Fruit fly (Drosophila melanogaster) whole organism, embryonic: Measurements from ENCODE around the gene CG15247.

ENCODE experiments used
- CG11456 ChIP-seq: fragments of 200-800 bp; sonication (Bioruptor generic); IDR thresholded peaks from 3 replicates; pipeline ENCODE4 v1.3.6; 2022; ENCODE audit warnings: missing biosample characterization, missing genetic modification characterization
- CG13775 ChIP-seq: fragments of 200-800 bp; sonication (Bioruptor generic); optimal IDR thresholded peaks from 3 replicates; lab custom pipeline; 2017; ENCODE audit warnings: missing biosample characterization, mild to moderate bottlenecking, missing genetic modification characterization
- CG15073 ChIP-seq: fragments of 200-800 bp; sonication (Bioruptor generic); optimal IDR thresholded peaks from 2 replicates; lab custom pipeline; 2016; ENCODE audit warnings: missing biosample characterization, missing genetic modification characterization
- CG15696 ChIP-seq: fragments of 200-800 bp; sonication (Bioruptor generic); optimal IDR thresholded peaks from 2 replicates; lab custom pipeline; 2019; ENCODE audit warnings: missing biosample characterization, mild to moderate bottlenecking, missing genetic modification characterization, moderate library complexity
- CG1602 ChIP-seq: fragments of 200-800 bp; sonication (Bioruptor generic); optimal IDR thresholded peaks from 3 replicates; lab custom pipeline; 2016; ENCODE audit warnings: missing biosample characterization, missing genetic modification characterization
- CG1603 ChIP-seq: fragments of 200-800 bp; sonication (Bioruptor generic); optimal IDR thresholded peaks from 2 replicates; lab custom pipeline; 2019; ENCODE audit warnings: missing biosample characterization, mild to moderate bottlenecking, missing genetic modification characterization, moderate library complexity
- CG17359 ChIP-seq: fragments of 200-800 bp; sonication (Bioruptor generic); optimal IDR thresholded peaks from 3 replicates; lab custom pipeline; 2018; ENCODE audit warnings: missing biosample characterization, mild to moderate bottlenecking, missing genetic modification characterization, moderate library complexity
- CG17829 ChIP-seq: fragments of 200-800 bp; optimal IDR thresholded peaks from 2 replicates; lab custom pipeline; 2019; ENCODE audit warnings: missing biosample characterization, mild to moderate bottlenecking, missing genetic modification characterization, moderate library complexity
- CG18262 ChIP-seq: fragments of 200-800 bp; optimal IDR thresholded peaks from 3 replicates; lab custom pipeline; 2019; ENCODE audit warnings: missing biosample characterization, mild to moderate bottlenecking, missing genetic modification characterization, moderate library complexity
- CG18476 ChIP-seq: fragments of 200-800 bp; sonication (Bioruptor generic); optimal IDR thresholded peaks from 2 replicates; lab custom pipeline; 2016; ENCODE audit warnings: missing biosample characterization, mild to moderate bottlenecking, missing genetic modification characterization
- CG4730 ChIP-seq: fragments of 200-800 bp; sonication (Bioruptor generic); IDR thresholded peaks from 2 replicates; pipeline ENCODE4 v1.3.6; 2022; ENCODE audit warnings: missing biosample characterization, missing genetic modification characterization
- CG7357 ChIP-seq: fragments of 200-800 bp; sonication (Bioruptor generic); IDR thresholded peaks from 3 replicates; pipeline ENCODE4 v1.3.6; 2022; ENCODE audit warnings: missing biosample characterization, missing genetic modification characterization
- CG7928 ChIP-seq: fragments of 200-800 bp; sonication (Bioruptor generic); optimal IDR thresholded peaks from 2 replicates; lab custom pipeline; 2017; ENCODE audit warnings: missing biosample characterization, mild to moderate bottlenecking, missing genetic modification characterization
- CG8944 ChIP-seq: fragments of 200-800 bp; sonication (Bioruptor generic); optimal IDR thresholded peaks from 3 replicates; lab custom pipeline; 2016; ENCODE audit warnings: missing biosample characterization, missing genetic modification characterization
- CG9727 ChIP-seq: fragments of 200-800 bp; sonication (Bioruptor generic); optimal IDR thresholded peaks from 3 replicates; lab custom pipeline; 2017; ENCODE audit warnings: missing biosample characterization, mild to moderate bottlenecking, missing genetic modification characterization
- CG9932 ChIP-seq: fragments of 200-800 bp; sonication (Bioruptor generic); IDR thresholded peaks from 2 replicates; pipeline ENCODE4 v1.3.6; 2022; ENCODE audit warnings: missing biosample characterization, missing genetic modification characterization
- Camta ChIP-seq: fragments of 200-800 bp; sonication (Bioruptor generic); optimal IDR thresholded peaks from 2 replicates; lab custom pipeline; 2016; ENCODE audit warnings: missing biosample characterization, missing genetic modification characterization
- D19A ChIP-seq: fragments of 200-800 bp; optimal IDR thresholded peaks from 3 replicates; lab custom pipeline; 2019; ENCODE audit warnings: missing biosample characterization, mild to moderate bottlenecking, missing genetic modification characterization, moderate library complexity
- Drgx ChIP-seq: fragments of 200-800 bp; sonication (Bioruptor generic); IDR thresholded peaks from 2 replicates; pipeline ENCODE4 v1.3.6; 2022; ENCODE audit warnings: missing biosample characterization, missing genetic modification characterization
- Fer2 ChIP-seq: fragments of 200-800 bp; sonication (Bioruptor generic); optimal IDR thresholded peaks from 2 replicates; lab custom pipeline; 2018; ENCODE audit warnings: missing biosample characterization, mild to moderate bottlenecking, missing genetic modification characterization, moderate library complexity
- Fer3 ChIP-seq: fragments of 200-800 bp; sonication (Bioruptor generic); optimal IDR thresholded peaks from 2 replicates; lab custom pipeline; 2018; ENCODE audit warnings: missing biosample characterization, mild to moderate bottlenecking, missing genetic modification characterization, moderate library complexity
- H15 ChIP-seq: fragments of 200-800 bp; sonication (Bioruptor generic); IDR thresholded peaks from 3 replicates; pipeline ENCODE4 v1.3.6; 2022; ENCODE audit warnings: missing biosample characterization, missing genetic modification characterization
- H2.0 ChIP-seq: fragments of 200-800 bp; sonication (Bioruptor generic); IDR thresholded peaks from 2 replicates; pipeline ENCODE4 v1.3.6; 2022; ENCODE audit warnings: missing biosample characterization, missing genetic modification characterization
- Hmr ChIP-seq: fragments of 200-800 bp; sonication (Bioruptor generic); optimal IDR thresholded peaks from 3 replicates; lab custom pipeline; 2017; ENCODE audit warnings: mild to moderate bottlenecking, missing biosample characterization, missing genetic modification reagents, missing genetic modification characterization
- Myb ChIP-seq: fragments of 200-800 bp; sonication (Bioruptor generic); optimal IDR thresholded peaks from 2 replicates; lab custom pipeline; 2016; ENCODE audit warnings: missing biosample characterization, missing genetic modification characterization
- Opbp ChIP-seq: fragments of 200-800 bp; sonication (Bioruptor generic); IDR thresholded peaks from 3 replicates; pipeline ENCODE4 v1.3.6; 2022; ENCODE audit warnings: missing biosample characterization, missing genetic modification characterization; ENCODE audit not compliant: partially characterized antibody
- Rfx ChIP-seq: fragments of 200-800 bp; sonication (Bioruptor generic); IDR thresholded peaks from 2 replicates; pipeline ENCODE4 v1.3.6; 2022; ENCODE audit warnings: missing biosample characterization, missing genetic modification characterization
- Rx ChIP-seq: fragments of 200-800 bp; sonication (Bioruptor generic); IDR thresholded peaks from 2 replicates; pipeline ENCODE4 v1.3.6; 2022; ENCODE audit warnings: missing biosample characterization, missing genetic modification characterization
- Sox100B ChIP-seq: fragments of 200-800 bp; sonication (Bioruptor generic); optimal IDR thresholded peaks from 3 replicates; lab custom pipeline; 2018; ENCODE audit warnings: missing biosample characterization, mild to moderate bottlenecking, missing genetic modification characterization
- ac ChIP-seq: fragments of 200-800 bp; sonication (Bioruptor generic); optimal IDR thresholded peaks from 3 replicates; lab custom pipeline; 2017; ENCODE audit warnings: missing biosample characterization, mild to moderate bottlenecking, missing genetic modification characterization
- aop ChIP-seq: fragments of 200-800 bp; sonication (Bioruptor generic); IDR thresholded peaks from 2 replicates; pipeline ENCODE4 v1.3.6; 2022; ENCODE audit warnings: missing biosample characterization, missing genetic modification characterization
- bcd ChIP-seq: fragments of 200-800 bp; sonication (Bioruptor generic); optimal IDR thresholded peaks from 2 replicates; lab custom pipeline; 2017; ENCODE audit warnings: missing biosample characterization, mild to moderate bottlenecking, missing genetic modification characterization
- croc ChIP-seq: fragments of 200-800 bp; sonication (Bioruptor generic); conservative IDR thresholded peaks from 3 replicates; pipeline ENCODE4 v1.3.6; 2022; ENCODE audit warnings: missing biosample characterization, missing genetic modification characterization
- dm ChIP-seq: fragments of 200-800 bp; sonication (Bioruptor generic); optimal IDR thresholded peaks from 3 replicates; lab custom pipeline; 2016; ENCODE audit warnings: missing biosample characterization, missing genetic modification characterization
- eve ChIP-seq, 2 experiments: fragments of >200 bp; optimal IDR thresholded peaks; 2 replicates each; lab custom pipeline; 2017; ENCODE audit warnings: missing biosample characterization in 2 of 2, missing genetic modification characterization in 2 of 2
- fd96Cb ChIP-seq: fragments of 200-800 bp; sonication (Bioruptor generic); optimal IDR thresholded peaks from 2 replicates; lab custom pipeline; 2018; ENCODE audit warnings: missing biosample characterization, mild to moderate bottlenecking, missing genetic modification characterization, moderate library complexity
- gsb ChIP-seq: fragments of 200-800 bp; sonication (Bioruptor generic); IDR thresholded peaks from 2 replicates; pipeline ENCODE4 v1.3.6; 2022; ENCODE audit warnings: missing biosample characterization, missing genetic modification characterization
- gsb-n ChIP-seq: fragments of 200-800 bp; sonication (Bioruptor generic); optimal IDR thresholded peaks from 3 replicates; lab custom pipeline; 2018; ENCODE audit warnings: missing biosample characterization, mild to moderate bottlenecking, missing genetic modification characterization
- jumu ChIP-seq: fragments of 200-800 bp; sonication (Bioruptor generic); optimal IDR thresholded peaks from 3 replicates; lab custom pipeline; 2016; ENCODE audit warnings: missing biosample characterization, missing genetic modification characterization
- ken ChIP-seq: fragments of 200-800 bp; sonication (Bioruptor generic); IDR thresholded peaks from 3 replicates; pipeline ENCODE4 v1.3.6; 2022; ENCODE audit warnings: missing biosample characterization, missing genetic modification characterization
- klu ChIP-seq: fragments of 200-800 bp; sonication (Bioruptor generic); IDR thresholded peaks from 2 replicates; pipeline ENCODE4 v1.3.6; 2022; ENCODE audit warnings: missing biosample characterization, missing genetic modification characterization
- onecut ChIP-seq: fragments of 200-800 bp; sonication (Bioruptor generic); IDR thresholded peaks from 2 replicates; pipeline ENCODE4 v1.3.6; 2022; ENCODE audit warnings: missing biosample characterization, missing genetic modification characterization
- rib ChIP-seq: fragments of 200-800 bp; sonication (Bioruptor generic); IDR thresholded peaks from 2 replicates; pipeline ENCODE4 v1.3.6; 2022; ENCODE audit warnings: missing biosample characterization, missing genetic modification characterization
- run ChIP-seq: fragments of 200-800 bp; sonication (Bioruptor generic); optimal IDR thresholded peaks from 3 replicates; lab custom pipeline; 2018; ENCODE audit warnings: missing biosample characterization, mild to moderate bottlenecking, missing genetic modification characterization
- shn ChIP-seq: fragments of 200-800 bp; sonication (Bioruptor generic); optimal IDR thresholded peaks from 3 replicates; lab custom pipeline; 2016; ENCODE audit warnings: missing biosample characterization, missing genetic modification characterization
- stc ChIP-seq: fragments of 200-800 bp; sonication (Bioruptor generic); IDR thresholded peaks from 2 replicates; pipeline ENCODE4 v1.3.6; 2022; ENCODE audit warnings: missing biosample characterization, missing genetic modification characterization
- sug ChIP-seq: fragments of 200-800 bp; optimal IDR thresholded peaks from 2 replicates; lab custom pipeline; 2019; ENCODE audit warnings: missing biosample characterization, mild to moderate bottlenecking, missing genetic modification characterization, moderate library complexity
- wek ChIP-seq: fragments of 200-800 bp; sonication (Bioruptor generic); optimal IDR thresholded peaks from 3 replicates; lab custom pipeline; 2018; ENCODE audit warnings: missing biosample characterization, mild to moderate bottlenecking, missing genetic modification characterization, moderate library complexity
- zfh2 ChIP-seq: fragments of 200-800 bp; sonication (Bioruptor generic); optimal IDR thresholded peaks from 2 replicates; lab custom pipeline; 2016; ENCODE audit warnings: missing biosample characterization, missing genetic modification characterization

The CG15247 gene

DNA sequence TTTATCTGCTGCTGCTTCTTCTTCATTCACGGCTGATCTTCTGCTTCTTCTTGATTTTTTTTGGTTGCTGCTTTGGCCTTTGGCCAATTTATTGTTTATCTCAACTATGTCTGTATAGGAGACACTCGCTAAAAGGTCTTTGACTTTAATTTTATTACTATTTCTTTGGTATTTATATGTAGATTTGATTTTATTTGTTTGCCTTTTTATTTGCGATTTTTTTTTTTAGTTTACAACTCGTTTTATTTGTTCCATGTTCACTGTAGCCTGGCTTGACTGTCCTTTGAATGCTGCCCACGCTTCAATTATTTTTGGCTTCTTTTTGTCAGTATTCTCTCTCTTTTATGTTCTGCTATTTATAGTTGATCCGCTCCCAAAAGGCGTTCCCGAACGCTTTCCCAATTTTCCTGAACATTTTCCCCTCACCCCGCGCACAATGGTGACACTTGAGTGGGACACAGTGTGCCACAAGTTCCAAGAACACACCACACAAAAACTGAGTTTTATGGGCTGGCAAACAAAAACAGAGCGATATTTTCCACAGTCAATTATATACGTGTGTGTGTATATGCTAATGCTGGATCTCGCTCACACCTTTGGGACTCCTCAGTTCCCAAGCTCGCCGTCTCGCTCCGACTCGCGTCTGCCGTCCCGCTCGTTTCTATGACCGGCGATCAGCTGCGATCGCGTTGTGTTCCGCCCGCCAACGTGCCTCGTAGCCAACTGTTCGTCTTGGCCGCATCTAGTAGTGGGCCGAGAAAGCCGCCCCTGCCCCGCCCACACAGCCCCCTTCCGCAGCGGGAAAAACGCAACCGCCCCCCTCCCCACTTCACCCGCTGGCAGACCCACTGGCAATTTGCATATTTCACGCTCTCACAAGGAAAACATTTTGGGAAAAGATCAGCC is at the start of gene CG15247 (continued):
- TF ChIP-seq Rx (peak; percentile 54), klu (GFP tag; lab: Robert Waterston, UW) (peak; percentile 53; the same call in 1 of the 2 replicates), onecut (GFP tag; lab: Robert Waterston, UW) (peak; percentile 73), dm (GFP tag; lab: Kevin White, UChicago) (no peak), CG7357 (GFP tag; lab: Robert Waterston, UW) (peak; percentile 48; the same call in 1 of the 3 replicates), Fer3 (tag; lab: Kevin White, UChicago) (peak; percentile 73), Opbp (no peak), sug (tag; lab: Kevin White, UChicago) (peak; percentile 40), wek (GFP tag; lab: Kevin White, UChicago) (no peak), jumu (GFP tag; lab: Kevin White, UChicago) (peak; percentile 75), CG9727 (GFP tag; lab: Kevin White, UChicago) (peak; percentile 67), Sox100B (GFP tag; lab: Kevin White, UChicago) (peak; percentile 66), gsb-n (tag; lab: Kevin White, UChicago) (peak; percentile 64), Rfx (GFP tag; lab: Robert Waterston, UW) (peak; percentile 88), H15 (peak; percentile 81), CG11456 (GFP tag; lab: Robert Waterston, UW) (peak; percentile 71), CG13775 (GFP tag; lab: Kevin White, UChicago) (peak; percentile 60), croc (GFP tag; lab: Robert Waterston, UW) (peak; percentile 71), Hmr (peak; percentile 62), ac (GFP tag; lab: Kevin White, UChicago) (no peak), rib (GFP tag; lab: Robert Waterston, UW) (peak; percentile 35; the same call in 1 of the 2 replicates), Myb (peak; percentile 52), CG17829 (tag; lab: Kevin White, UChicago) (peak; percentile 39), CG1603 (tag; lab: Kevin White, UChicago) (no peak), D19A (peak; percentile 45), CG18262 (peak; percentile 60), CG9932 (peak; percentile 88), fd96Cb (tag; lab: Kevin White, UChicago) (peak; percentile 75), CG18476 (GFP tag; lab: Kevin White, UChicago) (peak; percentile 55), H2.0 (GFP tag; lab: Robert Waterston, UW) (peak; percentile 84), aop (peak; percentile 68; the same call in 1 of the 2 replicates), bcd (GFP tag; lab: Kevin White, UChicago) (peak; percentile 67), shn (GFP tag; lab: Kevin White, UChicago) (no peak), CG15696 (tag; lab: Kevin White, UChicago) (peak; percentile 60), CG17359 (tag; lab: Kevin White, UChicago) (peak; percentile 75), CG15073 (GFP tag; lab: Kevin White, UChicago) (no peak), Drgx (GFP tag; lab: Robert Waterston, UW) (peak; percentile 69), eve (GFP tag; optimal IDR thresholded peaks at IDR 0.05; lab: Kevin White, UChicago) (peak in 1 of 2 experiments; percentile 66), Fer2 (tag; lab: Kevin White, UChicago) (peak; percentile 49), gsb (GFP tag; lab: Robert Waterston, UW) (peak; percentile 70), CG7928 (GFP tag; lab: Kevin White, UChicago) (no peak), run (tag; lab: Kevin White, UChicago) (no peak), ken (GFP tag; lab: Robert Waterston, UW) (peak; percentile 77), stc (peak; percentile 71), Camta (GFP tag; lab: Kevin White, UChicago) (peak; percentile 66), CG1602 (GFP tag; lab: Kevin White, UChicago) (peak; percentile 69), zfh2 (GFP tag; lab: Kevin White, UChicago) (peak; percentile 66), CG8944 (peak; percentile 49), CG4730 (GFP tag; lab: Robert Waterston, UW) (peak; percentile 75)
